Worm (Caenorhabditis elegans): ENCODE measurements around the gene C29E4.12.

DNA sequence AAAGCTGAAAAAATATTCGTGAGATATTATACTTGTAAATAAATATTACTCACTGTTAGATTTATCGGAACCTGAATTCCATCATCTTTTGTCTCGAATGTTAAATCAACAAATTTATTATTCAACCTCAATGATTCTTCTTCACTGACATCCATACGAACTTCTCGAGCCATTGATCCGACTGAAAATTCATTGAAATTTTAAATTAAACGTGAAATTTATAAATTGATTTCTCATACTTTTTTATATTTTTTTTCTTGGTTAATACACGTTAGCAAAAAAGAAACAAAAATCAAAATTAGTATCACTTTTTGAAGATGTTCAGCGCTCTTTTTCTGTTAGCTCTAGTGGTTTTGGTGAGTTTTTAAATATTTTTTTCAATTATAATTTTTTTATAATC is 21.1 kb upstream of the C29E4.12 start, which contains the start of gene C29E4.14:
- TF ChIP-seq fkh-10 (GFP tag; optimal IDR thresholded peaks at IDR 0.05) (no peak), php-3 (GFP tag; IDR thresholded peaks at IDR 0.05) (no peak), F26F4.8 (GFP tag; conservative IDR thresholded peaks at IDR 0.05) (no peak), hlh-30 (tag; optimal IDR thresholded peaks at IDR 0.05; ENCODE audit: insufficient read depth) (no peak), dve-1 (tag; optimal IDR thresholded peaks at IDR 0.05; ENCODE audit: insufficient read depth) (no peak), nhr-10 (tag; optimal IDR thresholded peaks at IDR 0.05) (no peak), duxl-1 (tag; optimal IDR thresholded peaks at IDR 0.05; ENCODE audit: poor library complexity) (no peak)
